Fruit fly (Drosophila melanogaster) whole organism, embryonic: ENCODE measurements around the gene CG43731.
A peak's percentile ranks its signal among the peaks of the same experiment; 100 is the strongest.

Experiments
- Adf1 ChIP-seq: fragments of 200-800 bp; sonication (Bioruptor generic); IDR thresholded peaks from 2 replicates; pipeline ENCODE4 v1.3.6; 2022; ENCODE audit warnings: missing biosample characterization, missing genetic modification characterization
- Asciz ChIP-seq: fragments of 200-800 bp; sonication (Bioruptor generic); optimal IDR thresholded peaks from 2 replicates; lab custom pipeline; 2017; ENCODE audit warnings: missing biosample characterization, mild to moderate bottlenecking, missing genetic modification characterization, missing genetic modification reagents
- Atf6 ChIP-seq: fragments of 200-800 bp; sonication (Bioruptor generic); IDR thresholded peaks from 2 replicates; pipeline ENCODE4 v1.3.6; 2022; ENCODE audit warnings: missing biosample characterization, missing genetic modification characterization
- C15 ChIP-seq: fragments of 200-800 bp; sonication (Bioruptor generic); IDR thresholded peaks from 3 replicates; pipeline ENCODE4 v1.3.6; 2022; ENCODE audit warnings: missing biosample characterization, missing genetic modification characterization
- CG11695 ChIP-seq: fragments of 200-800 bp; sonication (Bioruptor generic); IDR thresholded peaks from 3 replicates; pipeline ENCODE4 v1.3.6; 2022; ENCODE audit warnings: missing biosample characterization, missing genetic modification characterization
- CG11696 ChIP-seq: fragments of 200-800 bp; sonication (Bioruptor generic); IDR thresholded peaks from 2 replicates; pipeline ENCODE4 v1.3.6; 2022; ENCODE audit warnings: missing biosample characterization, missing genetic modification characterization
- CG15269 ChIP-seq: fragments of 200-800 bp; sonication (Bioruptor generic); optimal IDR thresholded peaks from 2 replicates; lab custom pipeline; 2018; ENCODE audit warnings: missing biosample characterization, mild to moderate bottlenecking, missing genetic modification characterization, moderate library complexity
- CG15601 ChIP-seq: fragments of 200-800 bp; sonication (Bioruptor generic); optimal IDR thresholded peaks from 3 replicates; lab custom pipeline; 2019; ENCODE audit warnings: missing biosample characterization, mild to moderate bottlenecking, missing genetic modification characterization, moderate library complexity
- CG16815 ChIP-seq: fragments of 200-800 bp; sonication (Bioruptor generic); optimal IDR thresholded peaks from 3 replicates; lab custom pipeline; 2017; ENCODE audit warnings: missing biosample characterization, mild to moderate bottlenecking, missing genetic modification characterization
- CG17612 ChIP-seq: fragments of 200-800 bp; sonication (Bioruptor generic); IDR thresholded peaks from 2 replicates; pipeline ENCODE4 v1.3.6; 2022; ENCODE audit warnings: missing biosample characterization, missing genetic modification characterization
- CG1832 ChIP-seq: fragments of 200-800 bp; sonication (Bioruptor generic); optimal IDR thresholded peaks from 2 replicates; lab custom pipeline; 2017; ENCODE audit warnings: missing biosample characterization, mild to moderate bottlenecking, missing genetic modification characterization, inconsistent platforms
- CG2199 ChIP-seq: fragments of 200-800 bp; sonication (Bioruptor generic); IDR thresholded peaks from 3 replicates; pipeline ENCODE4 v1.3.6; 2022; ENCODE audit warnings: missing biosample characterization, missing genetic modification characterization
- CG31224 ChIP-seq: fragments of 200-800 bp; sonication (Bioruptor generic); IDR thresholded peaks from 2 replicates; pipeline ENCODE4 v1.3.6; 2022; ENCODE audit warnings: missing biosample characterization, missing genetic modification characterization
- CG3281 ChIP-seq: fragments of 200-800 bp; sonication (Bioruptor generic); optimal IDR thresholded peaks from 3 replicates; lab custom pipeline; 2017; ENCODE audit warnings: missing biosample characterization, mild to moderate bottlenecking, missing genetic modification characterization
- CG4282 ChIP-seq: fragments of 200-800 bp; sonication (Bioruptor generic); optimal IDR thresholded peaks from 2 replicates; lab custom pipeline; 2016; ENCODE audit warnings: missing biosample characterization, missing genetic modification characterization
- CG6765 ChIP-seq: fragments of 200-800 bp; sonication (Bioruptor generic); optimal IDR thresholded peaks from 3 replicates; lab custom pipeline; 2017; ENCODE audit warnings: missing biosample characterization, mild to moderate bottlenecking, missing genetic modification characterization
- CG7745 ChIP-seq: fragments of 200-800 bp; sonication (Bioruptor generic); optimal IDR thresholded peaks from 2 replicates; lab custom pipeline; 2018; ENCODE audit warnings: missing biosample characterization, mild to moderate bottlenecking, missing genetic modification characterization, moderate library complexity
- CG8281 ChIP-seq: fragments of 200-800 bp; sonication (Bioruptor generic); optimal IDR thresholded peaks from 2 replicates; lab custom pipeline; 2018; ENCODE audit warnings: missing biosample characterization, mild to moderate bottlenecking, missing genetic modification characterization, moderate library complexity
- D19A ChIP-seq: fragments of 200-800 bp; optimal IDR thresholded peaks from 3 replicates; lab custom pipeline; 2019; ENCODE audit warnings: missing biosample characterization, mild to moderate bottlenecking, missing genetic modification characterization, moderate library complexity
- Dad ChIP-seq: fragments of 200-800 bp; sonication (Bioruptor generic); optimal IDR thresholded peaks from 3 replicates; lab custom pipeline; 2016; ENCODE audit warnings: missing biosample characterization, missing genetic modification characterization
- Dip2 ChIP-seq: fragments of 200-800 bp; sonication (Bioruptor generic); IDR thresholded peaks from 2 replicates; pipeline ENCODE4 v1.3.6; 2022; ENCODE audit warnings: missing biosample characterization, missing genetic modification characterization
- Dip3 ChIP-seq: fragments of 200-800 bp; sonication (Bioruptor generic); optimal IDR thresholded peaks from 3 replicates; lab custom pipeline; 2016; ENCODE audit warnings: missing biosample characterization, missing genetic modification characterization
- ERR ChIP-seq: fragments of 200-800 bp; sonication (Bioruptor generic); optimal IDR thresholded peaks from 2 replicates; lab custom pipeline; 2016; ENCODE audit warnings: missing biosample characterization, missing genetic modification characterization
- Gsc ChIP-seq: fragments of 200-800 bp; sonication (Bioruptor generic); IDR thresholded peaks from 2 replicates; pipeline ENCODE4 v1.3.6; 2022; ENCODE audit warnings: missing biosample characterization, missing genetic modification characterization
- HmgD ChIP-seq: fragments of 200-800 bp; sonication (Bioruptor generic); optimal IDR thresholded peaks from 3 replicates; lab custom pipeline; 2016; ENCODE audit warnings: missing biosample characterization, missing genetic modification characterization
- Mrtf ChIP-seq: fragments of 200-800 bp; sonication (Bioruptor generic); IDR thresholded peaks from 3 replicates; pipeline ENCODE4 v1.3.6; 2022; ENCODE audit warnings: missing biosample characterization, missing genetic modification characterization
- NfI ChIP-seq: fragments of 200-800 bp; sonication (Bioruptor generic); optimal IDR thresholded peaks from 3 replicates; lab custom pipeline; 2018; ENCODE audit warnings: missing biosample characterization, mild to moderate bottlenecking, missing genetic modification characterization, moderate library complexity
- Spps ChIP-seq: fragments of 200-800 bp; sonication (Bioruptor generic); optimal IDR thresholded peaks from 2 replicates; lab custom pipeline; 2018; ENCODE audit warnings: missing biosample characterization, mild to moderate bottlenecking, missing genetic modification characterization
- Trl ChIP-seq, 3 experiments: fragments of >200 bp in 2 of 3; fragments of 200-800 bp in 1 of 3; sonication (Bioruptor generic) in 1 of 3; optimal IDR thresholded peaks; 2 replicates in 1 of 3; 3 replicates in 2 of 3; lab custom pipeline; 2016 to 2017; ENCODE audit warnings: missing biosample characterization in 1 of 3, missing genetic modification characterization in 1 of 3
- cas ChIP-seq: fragments of 200-800 bp; sonication (Bioruptor generic); IDR thresholded peaks from 2 replicates; pipeline ENCODE4 v1.3.6; 2022; ENCODE audit warnings: missing biosample characterization, missing genetic modification characterization
- cato ChIP-seq: fragments of 200-800 bp; sonication (Bioruptor generic); optimal IDR thresholded peaks from 2 replicates; lab custom pipeline; 2016; ENCODE audit warnings: missing biosample characterization, missing genetic modification characterization, borderline replicate concordance
- chif ChIP-seq, 2 experiments: fragments of 200-800 bp; sonication (Bioruptor generic); optimal IDR thresholded peaks; 3 replicates each; lab custom pipeline; 2016; ENCODE audit warnings: missing biosample characterization in 2 of 2, missing genetic modification characterization in 2 of 2
- chm ChIP-seq: fragments of 200-800 bp; sonication (Bioruptor generic); IDR thresholded peaks from 2 replicates; pipeline ENCODE4 v1.3.6; 2022; ENCODE audit warnings: missing biosample characterization, missing genetic modification characterization
- crc ChIP-seq: fragments of 200-800 bp; sonication (Bioruptor generic); optimal IDR thresholded peaks from 2 replicates; lab custom pipeline; 2016; ENCODE audit warnings: missing biosample characterization, missing genetic modification characterization
- da ChIP-seq: fragments of 200-800 bp; sonication (Bioruptor generic); optimal IDR thresholded peaks from 2 replicates; lab custom pipeline; 2016; ENCODE audit warnings: missing biosample characterization, missing genetic modification characterization
- danr ChIP-seq: fragments of 200-800 bp; sonication (Bioruptor generic); IDR thresholded peaks from 2 replicates; pipeline ENCODE4 v1.3.6; 2022; ENCODE audit warnings: missing biosample characterization, missing genetic modification characterization
- eyg ChIP-seq: fragments of 200-800 bp; sonication (Bioruptor generic); optimal IDR thresholded peaks from 3 replicates; lab custom pipeline; 2016; ENCODE audit warnings: missing biosample characterization, missing genetic modification characterization
- fru ChIP-seq: fragments of >200 bp; optimal IDR thresholded peaks from 2 replicates; lab custom pipeline; 2017
- grau ChIP-seq: fragments of 200-800 bp; optimal IDR thresholded peaks from 3 replicates; lab custom pipeline; 2019; ENCODE audit warnings: missing biosample characterization, mild to moderate bottlenecking, missing genetic modification characterization, moderate library complexity
- gro ChIP-seq: fragments of 200-800 bp; sonication (Bioruptor generic); optimal IDR thresholded peaks from 2 replicates; lab custom pipeline; 2016; ENCODE audit warnings: missing biosample characterization, missing genetic modification characterization
- h ChIP-seq: fragments of >200 bp; optimal IDR thresholded peaks from 2 replicates; lab custom pipeline; 2017
- inv ChIP-seq: fragments of 200-800 bp; sonication (Bioruptor generic); IDR thresholded peaks from 2 replicates; pipeline ENCODE4 v1.3.6; 2022; ENCODE audit warnings: missing biosample characterization, missing genetic modification characterization; ENCODE audit not compliant: partially characterized antibody
- ken ChIP-seq: fragments of 200-800 bp; sonication (Bioruptor generic); IDR thresholded peaks from 3 replicates; pipeline ENCODE4 v1.3.6; 2022; ENCODE audit warnings: missing biosample characterization, missing genetic modification characterization
- mam ChIP-seq: fragments of 200-800 bp; sonication (Bioruptor generic); optimal IDR thresholded peaks from 3 replicates; lab custom pipeline; 2016; ENCODE audit warnings: missing biosample characterization, missing genetic modification characterization
- nerfin-1 ChIP-seq: fragments of 200-800 bp; sonication (Bioruptor generic); optimal IDR thresholded peaks from 3 replicates; lab custom pipeline; 2019; ENCODE audit warnings: missing biosample characterization, mild to moderate bottlenecking, missing genetic modification characterization, moderate library complexity
- oc ChIP-seq: fragments of 200-800 bp; sonication (Bioruptor generic); optimal IDR thresholded peaks from 2 replicates; lab custom pipeline; 2018; ENCODE audit warnings: missing biosample characterization, mild to moderate bottlenecking, missing genetic modification characterization, moderate library complexity
- peb ChIP-seq: fragments of 200-800 bp; sonication (Bioruptor generic); IDR thresholded peaks from 2 replicates; pipeline ENCODE4 v1.3.6; 2022; ENCODE audit warnings: missing biosample characterization, missing genetic modification characterization
- salm ChIP-seq: fragments of 200-800 bp; sonication (Bioruptor generic); optimal IDR thresholded peaks from 2 replicates; lab custom pipeline; 2018; ENCODE audit warnings: missing biosample characterization, mild to moderate bottlenecking, missing genetic modification characterization
- scrt ChIP-seq: fragments of 200-800 bp; sonication (Bioruptor generic); optimal IDR thresholded peaks from 2 replicates; lab custom pipeline; 2018; ENCODE audit warnings: missing biosample characterization, mild to moderate bottlenecking, missing genetic modification characterization, moderate library complexity
- shn ChIP-seq: fragments of 200-800 bp; sonication (Bioruptor generic); optimal IDR thresholded peaks from 3 replicates; lab custom pipeline; 2016; ENCODE audit warnings: missing biosample characterization, missing genetic modification characterization
- sim ChIP-seq: fragments of 200-800 bp; sonication (Bioruptor generic); IDR thresholded peaks from 2 replicates; pipeline ENCODE4 v1.3.6; 2022; ENCODE audit warnings: missing biosample characterization, missing genetic modification characterization
- slp2 ChIP-seq: fragments of 200-800 bp; sonication (Bioruptor generic); optimal IDR thresholded peaks from 2 replicates; lab custom pipeline; 2016; ENCODE audit warnings: missing biosample characterization, missing genetic modification characterization

The CG43731 gene

DNA sequence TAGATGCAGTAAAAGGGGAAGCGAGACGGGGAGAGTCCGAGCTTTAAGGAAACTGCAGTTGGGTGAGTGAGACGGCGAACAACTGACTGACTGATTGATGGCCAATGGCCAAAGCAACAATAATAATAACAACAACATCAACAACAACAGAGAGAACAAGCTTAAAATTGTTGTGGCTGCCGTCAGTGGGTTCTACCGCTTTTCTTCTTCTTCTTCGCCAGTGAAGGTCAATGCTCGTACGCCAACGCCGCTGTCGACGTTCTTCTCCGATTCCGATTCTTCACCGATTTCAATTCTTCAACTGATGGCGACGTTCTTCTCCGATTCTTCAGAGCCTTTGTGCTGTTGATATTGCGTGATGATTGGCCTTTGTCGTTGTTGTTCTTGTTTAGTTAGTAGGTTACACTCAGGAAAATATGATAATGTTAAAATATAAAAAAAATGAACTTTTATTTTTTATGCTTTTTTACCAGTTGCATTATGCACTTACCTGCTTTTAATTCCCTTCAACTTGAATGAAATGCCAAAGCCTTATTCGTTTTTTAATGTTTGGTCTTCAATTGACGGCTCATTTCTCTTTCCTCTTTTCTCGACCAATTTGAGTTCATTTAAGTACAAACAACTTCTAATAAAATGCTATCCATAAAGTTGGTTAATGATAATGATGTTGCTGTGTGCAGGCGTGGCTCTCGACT is 40.5 kb downstream of the CG43731 start (continued):
- no peak for TF ChIP-seq inv (GFP tag; lab: Robert Waterston, UW)
- no peak for TF ChIP-seq NfI
- TF ChIP-seq gro, result no peak
- no peak for TF ChIP-seq ERR (GFP tag; lab: Kevin White, UChicago)
- no peak for TF ChIP-seq CG16815 (GFP tag; lab: Kevin White, UChicago)
- no peak for TF ChIP-seq Dip2
- TF ChIP-seq C15, result no peak
- no peak for TF ChIP-seq CG11696 (GFP tag; lab: Robert Waterston, UW)
- TF ChIP-seq Mrtf (GFP tag; lab: Robert Waterston, UW), result no peak
- TF ChIP-seq chm (GFP tag; lab: Robert Waterston, UW), result no peak
- no peak for TF ChIP-seq D19A
- TF ChIP-seq ken, result no peak
- no peak for TF ChIP-seq h
- peak; percentile 13 for TF ChIP-seq CG1832
- no peak for TF ChIP-seq peb (GFP tag; lab: Robert Waterston, UW)
- peak; percentile 2 for TF ChIP-seq Dip3 (GFP tag; lab: Kevin White, UChicago)
- no peak for TF ChIP-seq CG7745 (tag; lab: Kevin White, UChicago)
- TF ChIP-seq CG2199 (GFP tag; lab: Robert Waterston, UW), result 0 out of 3 replicates have a peak, but pooled peaks have one; percentile 64
- TF ChIP-seq da (GFP tag; lab: Kevin White, UChicago), result no peak
- no peak for TF ChIP-seq mam (GFP tag; lab: Kevin White, UChicago)
- TF ChIP-seq danr (GFP tag; lab: Robert Waterston, UW), result no peak
- TF ChIP-seq crc (GFP tag; lab: Kevin White, UChicago), result no peak
- TF ChIP-seq CG4282, result no peak
- no peak for TF ChIP-seq CG6765 (GFP tag; lab: Kevin White, UChicago)
- TF ChIP-seq sim (GFP tag; lab: Robert Waterston, UW), result no peak
- no peak for TF ChIP-seq CG15601 (tag; lab: Kevin White, UChicago)
- TF ChIP-seq cato (GFP tag; lab: Kevin White, UChicago), result no peak
- TF ChIP-seq Trl (optimal IDR thresholded peaks at IDR 0.05; lab: Kevin White, UChicago), result no peak
- peak; percentile 13 for TF ChIP-seq Trl (GFP tag; optimal IDR thresholded peaks at IDR 0.05; lab: Kevin White, UChicago)
- no peak for TF ChIP-seq nerfin-1 (tag; lab: Kevin White, UChicago)
- no peak for TF ChIP-seq Dad (GFP tag; lab: Kevin White, UChicago)
- TF ChIP-seq Gsc, result no peak
- no peak for TF ChIP-seq CG8281 (tag; lab: Kevin White, UChicago)
- TF ChIP-seq scrt, result no peak
- 0 out of 2 replicates have a peak, but pooled peaks have one; percentile 41 for TF ChIP-seq Atf6 (GFP tag; lab: Robert Waterston, UW)
- peak; percentile 47; the same call in 1 of the 3 replicates for TF ChIP-seq CG11695 (GFP tag; lab: Robert Waterston, UW)
- no peak for TF ChIP-seq Adf1
- TF ChIP-seq CG17612 (GFP tag; lab: Robert Waterston, UW), result no peak
- TF ChIP-seq slp2 (GFP tag; lab: Kevin White, UChicago), result no peak
- no peak for TF ChIP-seq fru (lab: Kevin White, UChicago)
- no peak for TF ChIP-seq Asciz (GFP tag; lab: Kevin White, UChicago)
- TF ChIP-seq Spps (tag; lab: Kevin White, UChicago), result peak; percentile 4
- TF ChIP-seq cas (GFP tag; lab: Robert Waterston, UW), result no peak
- no peak for TF ChIP-seq salm (tag; lab: Kevin White, UChicago)
- TF ChIP-seq chif (GFP tag; optimal IDR thresholded peaks at IDR 0.05; lab: Kevin White, UChicago), result no peak
- no peak for TF ChIP-seq HmgD
- TF ChIP-seq grau (tag; lab: Kevin White, UChicago), result peak; percentile 17
- no peak for TF ChIP-seq oc (tag; lab: Kevin White, UChicago)
- peak; percentile 24 for TF ChIP-seq CG15269
- no peak for TF ChIP-seq CG31224 (GFP tag; lab: Robert Waterston, UW)
- no peak for TF ChIP-seq shn
- no peak for TF ChIP-seq eyg
- TF ChIP-seq CG3281 (GFP tag; lab: Kevin White, UChicago), result peak; percentile 6
